Fruit fly (Drosophila melanogaster) whole organism, prepupa: ENCODE measurements around the gene CG31729.

Source experiments
- Blimp-1 ChIP-seq: fragments of 200-800 bp; sonication (Bioruptor generic); optimal IDR thresholded peaks from 3 replicates; lab custom pipeline; 2017; ENCODE audit warnings: missing biosample characterization, missing genetic modification characterization, mild to moderate bottlenecking, moderate library complexity, missing genetic modification reagents
- CG10669 ChIP-seq: fragments of 200-800 bp; sonication (Bioruptor generic); optimal IDR thresholded peaks from 3 replicates; lab custom pipeline; 2018; ENCODE audit warnings: missing biosample characterization, mild to moderate bottlenecking, missing genetic modification characterization, moderate library complexity
- CG11294 ChIP-seq: fragments of 200-800 bp; sonication (Bioruptor generic); IDR thresholded peaks from 2 replicates; pipeline ENCODE4 v1.3.6; 2022; ENCODE audit warnings: missing biosample characterization, missing genetic modification characterization
- CG15336 ChIP-seq: fragments of 200-800 bp; sonication (Bioruptor generic); IDR thresholded peaks from 2 replicates; pipeline ENCODE4 v1.3.6; 2022; ENCODE audit warnings: missing biosample characterization, missing genetic modification characterization
- CG16779 ChIP-seq: fragments of 200-800 bp; sonication (Bioruptor generic); optimal IDR thresholded peaks from 3 replicates; lab custom pipeline; 2017; ENCODE audit warnings: missing biosample characterization, mild to moderate bottlenecking, missing genetic modification characterization
- CG34406 ChIP-seq: fragments of 200-800 bp; sonication (Bioruptor generic); optimal IDR thresholded peaks from 3 replicates; lab custom pipeline; 2016; ENCODE audit warnings: missing biosample characterization, missing genetic modification characterization
- CG6792 ChIP-seq: fragments of 200-800 bp; sonication (Bioruptor generic); optimal IDR thresholded peaks from 3 replicates; lab custom pipeline; 2016; ENCODE audit warnings: missing biosample characterization, missing genetic modification characterization
- CG6808 ChIP-seq: fragments of 200-800 bp; sonication (Bioruptor generic); optimal IDR thresholded peaks from 3 replicates; lab custom pipeline; 2017; ENCODE audit warnings: missing biosample characterization, missing genetic modification characterization, mild to moderate bottlenecking, moderate library complexity, missing genetic modification reagents
- CG6854 ChIP-seq: fragments of 200-800 bp; sonication (Bioruptor generic); optimal IDR thresholded peaks from 2 replicates; lab custom pipeline; 2017; ENCODE audit warnings: missing biosample characterization, mild to moderate bottlenecking, missing genetic modification characterization
- CG7368 ChIP-seq: fragments of 200-800 bp; sonication (Bioruptor generic); optimal IDR thresholded peaks from 3 replicates; lab custom pipeline; 2016; ENCODE audit warnings: missing biosample characterization, missing genetic modification characterization
- CG8119 ChIP-seq: fragments of 200-800 bp; sonication (Bioruptor generic); IDR thresholded peaks from 3 replicates; pipeline ENCODE4 v1.3.6; 2022; ENCODE audit warnings: missing biosample characterization, missing genetic modification characterization
- CG8319 ChIP-seq: fragments of 200-800 bp; sonication (Bioruptor generic); optimal IDR thresholded peaks from 3 replicates; lab custom pipeline; 2016; ENCODE audit warnings: missing biosample characterization, missing genetic modification characterization
- CG8632 ChIP-seq: fragments of 200-800 bp; sonication (Bioruptor generic); optimal IDR thresholded peaks from 3 replicates; lab custom pipeline; 2016; ENCODE audit warnings: missing biosample characterization, missing genetic modification characterization
- Eip78C ChIP-seq: fragments of 200-800 bp; sonication (Bioruptor generic); peaks from one replicate; lab custom pipeline; 2016; ENCODE audit warnings: missing biosample characterization, missing genetic modification characterization
- Gug ChIP-seq: fragments of 200-800 bp; sonication (Bioruptor generic); IDR thresholded peaks from 2 replicates; pipeline ENCODE4 v1.3.6; 2022; ENCODE audit warnings: missing biosample characterization, missing genetic modification characterization
- Hr38 ChIP-seq: sonication (Bioruptor generic); optimal IDR thresholded peaks from 2 replicates; lab custom pipeline; 2016; ENCODE audit warnings: missing biosample characterization, missing genetic modification characterization
- Hr39 ChIP-seq: fragments of 200-800 bp; sonication (Bioruptor generic); optimal IDR thresholded peaks from 2 replicates; lab custom pipeline; 2016; ENCODE audit warnings: missing biosample characterization, missing genetic modification characterization
- Hr4 ChIP-seq: fragments of 200-800 bp; sonication (Bioruptor generic); optimal IDR thresholded peaks from 3 replicates; lab custom pipeline; 2016; ENCODE audit warnings: missing biosample characterization, missing genetic modification characterization
- Lpt ChIP-seq: fragments of 200-800 bp; sonication (Bioruptor generic); optimal IDR thresholded peaks from 3 replicates; lab custom pipeline; 2016; ENCODE audit warnings: missing biosample characterization, missing genetic modification characterization
- Met ChIP-seq: fragments of 200-800 bp; sonication (Bioruptor generic); optimal IDR thresholded peaks from 3 replicates; lab custom pipeline; 2016; ENCODE audit warnings: missing biosample characterization, missing genetic modification characterization
- Sox14 ChIP-seq: fragments of 200-800 bp; sonication (Bioruptor generic); optimal IDR thresholded peaks from 3 replicates; lab custom pipeline; 2016; ENCODE audit warnings: missing biosample characterization, missing genetic modification characterization
- dac ChIP-seq: fragments of 200-800 bp; sonication (Bioruptor generic); optimal IDR thresholded peaks from 2 replicates; lab custom pipeline; 2017; ENCODE audit warnings: missing biosample characterization, mild to moderate bottlenecking, missing genetic modification characterization
- fd59A ChIP-seq: fragments of 200-800 bp; sonication (Bioruptor generic); optimal IDR thresholded peaks from 2 replicates; lab custom pipeline; 2017; ENCODE audit warnings: missing biosample characterization, mild to moderate bottlenecking, missing genetic modification characterization, missing genetic modification reagents
- fd85E ChIP-seq: fragments of 200-800 bp; sonication (Bioruptor generic); optimal IDR thresholded peaks from 3 replicates; lab custom pipeline; 2016; ENCODE audit warnings: missing biosample characterization, missing genetic modification characterization
- pdm3 ChIP-seq: fragments of 200-800 bp; sonication (Bioruptor generic); optimal IDR thresholded peaks from 3 replicates; lab custom pipeline; 2016; ENCODE audit warnings: missing biosample characterization, missing genetic modification characterization
- salr ChIP-seq, 2 experiments: fragments of 200-800 bp; sonication (Bioruptor generic); optimal IDR thresholded peaks; 3 replicates each; lab custom pipeline; 2016 to 2018; ENCODE audit warnings: missing biosample characterization in 2 of 2, missing genetic modification characterization in 2 of 2, mild to moderate bottlenecking in 1 of 2
- spab ChIP-seq: fragments of 200-800 bp; sonication (Bioruptor generic); optimal IDR thresholded peaks from 2 replicates; lab custom pipeline; 2017; ENCODE audit warnings: missing biosample characterization, mild to moderate bottlenecking, missing genetic modification characterization, missing genetic modification reagents
- ss ChIP-seq, 2 experiments: fragments of 200-800 bp; sonication (Bioruptor generic); optimal IDR thresholded peaks; 2 replicates in 1 of 2; 3 replicates in 1 of 2; lab custom pipeline; 2017 to 2018; ENCODE audit warnings: mild to moderate bottlenecking in 2 of 2, missing biosample characterization in 2 of 2, missing genetic modification characterization in 2 of 2, moderate library complexity in 1 of 2
- vri ChIP-seq: fragments of 200-800 bp; sonication (Bioruptor generic); optimal IDR thresholded peaks from 3 replicates; lab custom pipeline; 2016; ENCODE audit warnings: missing biosample characterization, mild to moderate bottlenecking, missing genetic modification characterization

CG31729 gene

dm6 chr2L:13331868-13332544 is 42.2 kb downstream of the CG31729 start:
- TF ChIP-seq spab (GFP tag; lab: Kevin White, UChicago) (no peak), CG16779 (tag; lab: Kevin White, UChicago) (peak; percentile 15), CG10669 (GFP tag; lab: Kevin White, UChicago) (no peak), CG8119 (0 out of 3 replicates have a peak, but pooled peaks have one; percentile 24), Lpt (GFP tag; lab: Kevin White, UChicago) (no peak)

DNA sequence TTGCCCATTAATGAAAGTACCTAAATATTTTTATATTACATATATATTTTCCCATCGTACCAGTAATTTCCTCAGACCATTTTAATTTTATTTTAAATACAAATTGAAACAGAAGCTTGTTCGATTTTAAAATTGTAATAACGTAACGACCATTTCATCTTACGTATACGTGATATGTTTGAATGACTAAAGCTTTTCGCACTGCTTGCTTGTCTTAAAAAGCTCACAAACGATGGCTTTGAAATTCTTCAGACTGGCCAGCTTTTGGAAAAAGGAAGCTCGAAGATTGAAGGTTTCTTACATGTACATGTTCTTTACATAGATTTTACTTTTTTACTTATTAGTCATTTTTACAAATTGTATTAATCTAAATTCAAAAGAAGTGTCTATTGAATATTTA is 42.9 kb downstream of the CG31729 start:
- TF ChIP-seq fd59A (GFP tag; lab: Kevin White, UChicago) (no peak), CG10669 (GFP tag; lab: Kevin White, UChicago) (no peak), CG6808 (no peak), dac (GFP tag; lab: Kevin White, UChicago) (no peak), Sox14 (GFP tag; lab: Kevin White, UChicago) (no peak), CG8119 (no peak), Met (GFP tag; lab: Kevin White, UChicago) (no peak), CG7368 (GFP tag; lab: Kevin White, UChicago) (no peak), CG15336 (GFP tag; lab: Robert Waterston, UW) (no peak), ss (GFP tag; optimal IDR thresholded peaks at IDR 0.05; lab: Kevin White, UChicago) (no peak), fd85E (GFP tag; lab: Kevin White, UChicago) (no peak), CG6854 (GFP tag; lab: Kevin White, UChicago) (no peak), vri (no peak), CG8632 (GFP tag; lab: Kevin White, UChicago) (no peak), CG34406 (GFP tag; lab: Kevin White, UChicago) (no peak), Hr39 (no peak), CG11294 (GFP tag; lab: Robert Waterston, UW) (no peak), Eip78C (no peak)
- TF ChIP-seq, all 60 proteins: peak for 0

DNA sequence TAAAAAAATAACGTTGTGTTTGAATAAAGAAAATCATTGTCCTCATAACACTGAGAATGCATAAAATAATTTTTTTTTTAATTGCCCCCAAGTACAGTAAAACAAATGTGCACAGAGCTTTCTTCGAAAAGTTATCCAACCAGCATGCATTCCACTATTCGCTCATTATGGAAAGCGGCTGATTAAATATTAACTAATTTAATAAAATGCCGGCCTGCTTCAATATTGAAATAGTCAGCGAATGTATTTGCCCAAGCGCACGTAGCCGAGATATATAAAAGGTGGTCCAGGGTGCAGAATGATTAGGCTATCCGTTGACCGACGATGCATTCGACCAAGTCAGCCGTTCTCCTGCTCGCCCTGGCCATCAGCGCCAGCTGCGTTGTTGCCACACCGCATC is 57.7 kb downstream of the CG31729 start, which contains the start of gene CG16826:
Gene CG16826, plus strand, starts transcription at position 301 of the 400 bp plus-strand sequence.
- TF ChIP-seq ss (GFP tag; optimal IDR thresholded peaks at IDR 0.05; lab: Kevin White, UChicago) (no peak), CG6792 (no peak), Gug (GFP tag; lab: Robert Waterston, UW) (no peak), Hr4 (GFP tag; lab: Kevin White, UChicago) (no peak), salr (GFP tag; optimal IDR thresholded peaks at IDR 0.05; lab: Kevin White, UChicago) (no peak)
- TF ChIP-seq, all 60 proteins: peak for 0

DNA sequence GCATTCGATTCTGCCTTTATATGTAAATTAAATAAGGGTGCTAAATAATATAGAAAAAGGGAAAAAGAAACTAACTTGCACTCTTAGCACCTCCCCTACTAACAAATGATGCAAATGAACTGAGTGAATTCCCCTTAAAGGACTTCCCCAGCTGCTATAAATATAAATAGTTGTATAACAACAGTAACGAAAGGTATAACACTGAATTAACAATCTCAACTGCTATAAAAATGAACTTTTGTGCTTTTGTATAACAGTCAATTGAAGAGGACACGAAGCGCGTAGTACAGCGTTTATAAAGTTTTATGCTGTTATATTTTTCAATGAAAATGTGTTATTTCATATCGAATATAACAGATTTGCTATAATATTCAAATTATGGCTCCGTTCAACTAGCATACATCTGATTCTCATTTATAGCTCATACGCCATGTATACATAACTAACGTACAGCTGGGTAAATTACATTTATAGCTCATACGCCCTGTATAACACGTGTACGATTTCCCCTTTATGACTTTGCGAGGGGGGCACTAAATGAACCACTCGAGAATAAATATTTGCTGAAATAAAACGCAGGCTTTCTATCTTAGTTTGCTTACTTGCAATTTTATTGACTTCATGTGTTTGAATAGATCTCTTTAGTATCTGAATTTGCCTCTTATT is 59.6 kb downstream of the CG31729 start:
- TF ChIP-seq CG6792 (no peak), Gug (GFP tag; lab: Robert Waterston, UW) (no peak), CG8319 (no peak), Eip78C (peak; percentile 73), Blimp-1 (GFP tag; lab: Kevin White, UChicago) (no peak), pdm3 (GFP tag; lab: Kevin White, UChicago) (no peak), Hr38 (GFP tag; lab: Kevin White, UChicago) (no peak)
